Worm (Caenorhabditis elegans) whole organism, late embryonic: ENCODE data around the gene srbc-61.

Experiments used
- C08G9.2 ChIP-seq: sonication (generic microtip); optimal IDR thresholded peaks from 2 replicates; lab custom pipeline; 2016; ENCODE audit warnings: mild to moderate bottlenecking, missing genetic modification characterization, moderate library complexity, missing compliant biosample characterization
- C38D4.7 ChIP-seq: fragments of 200-800 bp; sonication (Bioruptor generic); optimal IDR thresholded peaks from 2 replicates; lab custom pipeline; 2018; ENCODE audit warnings: mild to moderate bottlenecking, missing genetic modification characterization, moderate library complexity, missing compliant biosample characterization
- F13H6.1 ChIP-seq: sonication (generic microtip); optimal IDR thresholded peaks from 2 replicates; lab custom pipeline; 2016; ENCODE audit warnings: missing genetic modification characterization, missing compliant biosample characterization
- K02D7.2 ChIP-seq: sonication (generic microtip); optimal IDR thresholded peaks from 2 replicates; lab custom pipeline; 2017; ENCODE audit warnings: mild to moderate bottlenecking, missing genetic modification characterization, missing compliant biosample characterization
- T23F11.4 ChIP-seq: fragments of 200-800 bp; sonication (Bioruptor generic); optimal IDR thresholded peaks from 2 replicates; lab custom pipeline; 2018; ENCODE audit warnings: mild to moderate bottlenecking, missing genetic modification characterization, missing compliant biosample characterization
- ahr-1 ChIP-seq: sonication (generic microtip); optimal IDR thresholded peaks from 2 replicates; lab custom pipeline; 2016; ENCODE audit warnings: missing genetic modification characterization, missing compliant biosample characterization
- ceh-18 ChIP-seq: sonication (generic microtip); optimal IDR thresholded peaks from 2 replicates; lab custom pipeline; 2016; ENCODE audit warnings: missing genetic modification characterization, missing compliant biosample characterization
- ceh-2 ChIP-seq: sonication (generic microtip); optimal IDR thresholded peaks from 2 replicates; lab custom pipeline; 2016; ENCODE audit warnings: missing genotype, missing genetic modification characterization, missing compliant biosample characterization
- ceh-22 ChIP-seq: sonication (generic microtip); optimal IDR thresholded peaks from 2 replicates; lab custom pipeline; 2017; ENCODE audit warnings: missing biosample characterization, missing genetic modification characterization
- ceh-24 ChIP-seq: sonication (generic microtip); optimal IDR thresholded peaks from 2 replicates; lab custom pipeline; 2016; ENCODE audit warnings: mild to moderate bottlenecking, missing genetic modification characterization, missing compliant biosample characterization
- ceh-30 ChIP-seq: fragments of 150-350 bp; optimal IDR thresholded peaks from 2 replicates; lab custom pipeline; 2014; ENCODE audit warnings: missing biosample characterization, missing genetic modification characterization
- ceh-31 ChIP-seq: sonication (generic microtip); optimal IDR thresholded peaks from 2 replicates; lab custom pipeline; 2016; ENCODE audit warnings: missing genetic modification characterization, missing compliant biosample characterization
- ceh-6 ChIP-seq: fragments of 200-800 bp; sonication (Bioruptor generic); optimal IDR thresholded peaks from 2 replicates; lab custom pipeline; 2018; ENCODE audit warnings: mild to moderate bottlenecking, missing genetic modification characterization, missing compliant biosample characterization
- ceh-9 ChIP-seq: sonication (generic microtip); optimal IDR thresholded peaks from 2 replicates; lab custom pipeline; 2016; ENCODE audit warnings: mild to moderate bottlenecking, missing genetic modification characterization, inconsistent platforms, missing compliant biosample characterization
- ets-4 ChIP-seq: sonication (generic microtip); optimal IDR thresholded peaks from 2 replicates; lab custom pipeline; 2016; ENCODE audit warnings: missing genetic modification characterization, missing compliant biosample characterization
- eyg-1 ChIP-seq: sonication (generic microtip); optimal IDR thresholded peaks from 2 replicates; lab custom pipeline; 2016; ENCODE audit warnings: missing genotype, missing genetic modification characterization, missing compliant biosample characterization
- fax-1 ChIP-seq: sonication (generic microtip); optimal IDR thresholded peaks from 2 replicates; lab custom pipeline; 2016; ENCODE audit warnings: missing genotype, missing genetic modification characterization, missing compliant biosample characterization
- fkh-6 ChIP-seq: sonication (generic microtip); optimal IDR thresholded peaks from 2 replicates; lab custom pipeline; 2016; ENCODE audit warnings: missing genetic modification characterization, missing compliant biosample characterization
- gmeb-2 ChIP-seq: sonication (generic microtip); optimal IDR thresholded peaks from 2 replicates; lab custom pipeline; 2016; ENCODE audit warnings: missing genetic modification characterization, inconsistent platforms, missing compliant biosample characterization
- hlh-30 ChIP-seq: sonication (generic microtip); optimal IDR thresholded peaks from 2 replicates; lab custom pipeline; 2017; ENCODE audit warnings: antibody characterized with exemption, missing genetic modification characterization, missing compliant biosample characterization; ENCODE audit not compliant: insufficient read depth
- hlh-6 ChIP-seq: sonication (generic microtip); optimal IDR thresholded peaks from 2 replicates; lab custom pipeline; 2016; ENCODE audit warnings: missing genotype, missing genetic modification characterization, missing compliant biosample characterization
- hlh-8 ChIP-seq: sonication (generic microtip); optimal IDR thresholded peaks from 2 replicates; lab custom pipeline; 2016; ENCODE audit warnings: missing genotype, missing genetic modification characterization, missing compliant biosample characterization
- lim-6 ChIP-seq: sonication (generic microtip); optimal IDR thresholded peaks from 2 replicates; lab custom pipeline; 2016; ENCODE audit warnings: missing genetic modification characterization, missing compliant biosample characterization
- nfya-1 ChIP-seq: sonication (generic microtip); optimal IDR thresholded peaks from 2 replicates; lab custom pipeline; 2017; ENCODE audit warnings: missing genetic modification characterization, mild to moderate bottlenecking, missing compliant biosample characterization, antibody characterized with exemption, moderate library complexity
- nhr-11 ChIP-seq: fragments of 150-350 bp; optimal IDR thresholded peaks from 2 replicates; lab custom pipeline; 2014; ENCODE audit warnings: missing biosample characterization, missing genetic modification characterization
- odd-2 ChIP-seq: sonication (generic microtip); optimal IDR thresholded peaks from 2 replicates; lab custom pipeline; 2017; ENCODE audit warnings: antibody characterized with exemption, mild to moderate bottlenecking, missing genetic modification characterization, missing compliant biosample characterization
- pat-9 ChIP-seq: fragments of 200-800 bp; sonication (Bioruptor generic); optimal IDR thresholded peaks from 2 replicates; lab custom pipeline; 2018; ENCODE audit warnings: mild to moderate bottlenecking, missing genetic modification characterization, moderate library complexity, missing compliant biosample characterization
- pax-1 ChIP-seq: fragments of 150-350 bp; optimal IDR thresholded peaks from 2 replicates; lab custom pipeline; 2014; ENCODE audit warnings: missing biosample characterization, missing genetic modification characterization
- pha-2 ChIP-seq: sonication (generic microtip); optimal IDR thresholded peaks from 2 replicates; lab custom pipeline; 2017; ENCODE audit warnings: mild to moderate bottlenecking, missing genetic modification characterization, missing compliant biosample characterization
- ref-2 ChIP-seq: sonication (generic microtip); optimal IDR thresholded peaks from 2 replicates; lab custom pipeline; 2016; ENCODE audit warnings: missing genetic modification characterization, missing compliant biosample characterization
- sox-2 ChIP-seq: fragments of 200-800 bp; sonication (Bioruptor generic); IDR thresholded peaks from 2 replicates; pipeline ENCODE4 v1.3.6; 2022; ENCODE audit warnings: missing genetic modification reagents, missing genetic modification characterization, missing compliant biosample characterization
- sox-4 ChIP-seq: sonication (generic microtip); optimal IDR thresholded peaks from 2 replicates; lab custom pipeline; 2017; ENCODE audit warnings: mild to moderate bottlenecking, missing genetic modification characterization, inconsistent platforms, missing compliant biosample characterization
- syd-9 ChIP-seq: sonication (generic microtip); optimal IDR thresholded peaks from 2 replicates; lab custom pipeline; 2016; ENCODE audit warnings: mild to moderate bottlenecking, missing genetic modification characterization, moderate library complexity, missing compliant biosample characterization
- tbx-2 ChIP-seq: sonication (generic microtip); optimal IDR thresholded peaks from 2 replicates; lab custom pipeline; 2016; ENCODE audit warnings: missing genetic modification characterization, missing compliant biosample characterization
- tbx-7 ChIP-seq: sonication (generic microtip); optimal IDR thresholded peaks from 2 replicates; lab custom pipeline; 2016; ENCODE audit warnings: missing genotype, missing genetic modification characterization, missing compliant biosample characterization
- ttx-3 ChIP-seq: sonication (generic microtip); optimal IDR thresholded peaks from 2 replicates; lab custom pipeline; 2016; ENCODE audit warnings: missing genetic modification reagents, missing genetic modification characterization, missing compliant biosample characterization
- unc-3 ChIP-seq, 2 experiments: fragments of 200-800 bp in 1 of 2; sonication (Bioruptor generic) in 1 of 2; sonication (generic microtip) in 1 of 2; conservative IDR thresholded peaks in 1 of 2; optimal IDR thresholded peaks in 1 of 2; 2 replicates each; pipeline versions ENCODE4 v1.3.6 to Lab custom; 2016 to 2022; ENCODE audit warnings: missing compliant biosample characterization in 2 of 2, missing genetic modification characterization in 2 of 2, missing genetic modification reagents in 1 of 2
- ztf-16 ChIP-seq: sonication (generic microtip); optimal IDR thresholded peaks from 2 replicates; lab custom pipeline; 2017; ENCODE audit warnings: missing genetic modification characterization, missing compliant biosample characterization

srbc-61 gene

ce11 chrV:17485078-17485477 lies 8.5 kb downstream of the srbc-61 start, which contains the start of gene srh-111:
srh-111 (minus strand) TSS chrV:17485178.
- no peak for TF ChIP-seq gmeb-2 (tag; lab: Kevin White, UChicago)
- TF ChIP-seq odd-2 (tag; lab: Kevin White, UChicago): no peak
- TF ChIP-seq hlh-8 (tag; lab: Kevin White, UChicago): no peak
- TF ChIP-seq T23F11.4 (GFP tag; lab: Kevin White, UChicago): no peak
- no peak for TF ChIP-seq sox-2 (GFP tag; lab: Robert Waterston, UW)
- no peak for TF ChIP-seq ets-4 (tag; lab: Kevin White, UChicago)
- no peak for TF ChIP-seq ttx-3 (tag; lab: Kevin White, UChicago)
- no peak for TF ChIP-seq ceh-30
- TF ChIP-seq K02D7.2 (tag; lab: Kevin White, UChicago): no peak
- TF ChIP-seq ceh-24: no peak
- no peak for TF ChIP-seq ceh-2 (tag; lab: Kevin White, UChicago)
- no peak for TF ChIP-seq F13H6.1
- no peak for TF ChIP-seq ceh-6 (GFP tag; lab: Kevin White, UChicago)
- TF ChIP-seq eyg-1 (tag; lab: Kevin White, UChicago): no peak

DNA sequence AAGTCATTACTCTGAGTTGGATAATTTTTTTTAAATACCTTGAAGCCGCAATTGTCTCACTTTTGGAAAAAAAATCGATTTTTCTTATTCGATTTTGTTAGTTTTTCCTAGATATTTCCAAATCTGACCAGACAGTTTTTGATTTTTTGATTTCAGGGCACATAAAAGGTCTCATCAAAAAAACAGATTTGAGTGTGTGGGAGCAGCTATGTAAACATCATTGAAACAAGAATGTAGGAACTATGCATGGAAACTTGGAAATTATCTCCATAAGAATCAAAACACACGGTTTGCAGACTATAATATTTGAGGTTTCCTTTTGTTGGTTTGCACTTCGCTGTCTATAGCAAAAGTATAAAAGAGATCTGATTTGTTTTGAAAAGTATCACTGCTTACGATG lies 9.4 kb downstream of the srbc-61 start, which contains the start of gene scl-24:
Gene scl-24 (plus strand): TSS at position 301 of the 400 bp plus-strand sequence.
- TF ChIP-seq syd-9 (tag; lab: Kevin White, UChicago): no peak
- no peak for TF ChIP-seq pat-9 (tag; lab: Kevin White, UChicago)
- no peak for TF ChIP-seq ceh-18 (tag; lab: Kevin White, UChicago)
- no peak for TF ChIP-seq tbx-2 (tag; lab: Kevin White, UChicago)
- no peak for TF ChIP-seq sox-4 (tag; lab: Kevin White, UChicago)
- no peak for TF ChIP-seq ceh-24
- no peak for TF ChIP-seq nhr-11 (tag; lab: Kevin White, UChicago)
- no peak for TF ChIP-seq ttx-3 (tag; lab: Kevin White, UChicago)
- TF ChIP-seq hlh-30 (tag; lab: Kevin White, UChicago): no peak
- TF ChIP-seq fax-1 (tag; lab: Kevin White, UChicago): no peak
- TF ChIP-seq pax-1: no peak
- no peak for TF ChIP-seq F13H6.1
- no peak for TF ChIP-seq tbx-7
- no peak for TF ChIP-seq C38D4.7 (GFP tag; lab: Kevin White, UChicago)
- TF ChIP-seq ref-2 (tag; lab: Kevin White, UChicago): no peak

- TF ChIP-seq nhr-11 (tag; lab: Kevin White, UChicago) (no peak), eyg-1 (tag; lab: Kevin White, UChicago) (no peak), nfya-1 (tag; lab: Kevin White, UChicago) (no peak)
Measured at ce11 chrV:17493732-17494131, 17.1 kb downstream of the srbc-61 start, which contains the start of gene fbxa-102. fbxa-102 (minus strand) TSS chrV:17493832.

- TF ChIP-seq ceh-24: no peak
- no peak for TF ChIP-seq ceh-2 (tag; lab: Kevin White, UChicago)
- no peak for TF ChIP-seq hlh-6
- TF ChIP-seq C08G9.2 (tag; lab: Kevin White, UChicago): no peak
- TF ChIP-seq ceh-18 (tag; lab: Kevin White, UChicago): no peak
- TF ChIP-seq unc-3 (GFP tag; conservative IDR thresholded peaks at IDR 0.05; lab: Robert Waterston, UW): no peak
- TF ChIP-seq unc-3 (tag; optimal IDR thresholded peaks at IDR 0.05; lab: Kevin White, UChicago): no peak
Measured at ce11 chrV:17496071-17496470, 19.5 kb downstream of the srbc-61 start, which contains the start of gene srh-118. srh-118 (minus strand) TSS chrV:17496171.

DNA sequence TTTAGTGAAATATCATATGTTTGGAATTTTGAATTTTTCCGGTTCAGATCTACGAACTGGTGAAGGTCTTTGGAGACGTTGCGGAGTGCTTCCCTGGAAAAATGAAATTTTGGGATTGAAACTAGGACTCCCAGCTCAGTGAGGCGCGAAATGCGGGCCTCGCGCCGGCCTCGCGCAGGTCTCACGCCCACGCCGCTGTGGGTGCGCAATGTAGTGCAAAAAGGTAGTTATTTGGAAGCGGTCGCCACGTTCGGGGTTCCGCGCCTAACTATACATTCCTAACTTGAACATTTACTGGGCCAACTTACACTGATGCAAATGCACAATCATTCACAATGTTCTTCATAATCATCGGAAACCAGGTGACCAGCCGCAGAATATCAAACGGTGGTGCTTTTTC lies 23.5 kb downstream of the srbc-61 start:
- TF ChIP-seq pha-2 (tag; lab: Kevin White, UChicago): no peak
- TF ChIP-seq lim-6 (tag; lab: Kevin White, UChicago): no peak
- no peak for TF ChIP-seq hlh-6
- TF ChIP-seq ahr-1 (tag; lab: Kevin White, UChicago): no peak
- TF ChIP-seq ceh-9: no peak
- TF ChIP-seq ceh-6 (GFP tag; lab: Kevin White, UChicago): no peak
- TF ChIP-seq ceh-31 (tag; lab: Kevin White, UChicago): no peak
- TF ChIP-seq fkh-6 (tag; lab: Kevin White, UChicago): no peak
- TF ChIP-seq nhr-11 (tag; lab: Kevin White, UChicago): no peak
- no peak for TF ChIP-seq ztf-16 (tag; lab: Kevin White, UChicago)
- no peak for TF ChIP-seq ceh-18 (tag; lab: Kevin White, UChicago)
- no peak for TF ChIP-seq ceh-22 (tag; lab: Kevin White, UChicago)
- TF ChIP-seq, all 69 proteins: peak for 0
